Worm (Caenorhabditis elegans): ENCODE data around the gene nhx-9.

The nhx-9 gene

ce11 chrIV:11961485-11962255 is 31.0 kb downstream of the nhx-9 start, which contains the start of gene ZK829.7:
ZK829.7 (minus strand) TSS chrIV:11961535.
- TF ChIP-seq sdc-2 (tag; optimal IDR thresholded peaks at IDR 0.05) (no peak), ceh-9 (tag; optimal IDR thresholded peaks at IDR 0.05) (no peak), ref-2 (tag; optimal IDR thresholded peaks at IDR 0.05) (no peak), unc-55 (GFP tag; optimal IDR thresholded peaks at IDR 0.05) (peak; percentile 7), ceh-30 (tag; optimal IDR thresholded peaks at IDR 0.05) (peak; percentile 34), fkh-10 (GFP tag; optimal IDR thresholded peaks at IDR 0.05) (no peak), fkh-6 (tag; optimal IDR thresholded peaks at IDR 0.05) (no peak), lin-11 (tag; optimal IDR thresholded peaks at IDR 0.05) (no peak), ceh-31 (tag; optimal IDR thresholded peaks at IDR 0.05) (no peak), unc-42 (tag; optimal IDR thresholded peaks at IDR 0.05) (peak; percentile 20), ceh-48 (tag; optimal IDR thresholded peaks at IDR 0.05) (no peak), ceh-14 (tag; optimal IDR thresholded peaks at IDR 0.05) (no peak), mec-3 (tag; optimal IDR thresholded peaks at IDR 0.05; ENCODE audit: borderline replicate concordance) (no peak), hlh-6 (tag; optimal IDR thresholded peaks at IDR 0.05) (no peak), unc-86 (tag; optimal IDR thresholded peaks at IDR 0.05) (no peak), ceh-45 (GFP tag; IDR thresholded peaks at IDR 0.05) (no peak), che-1 (tag; optimal IDR thresholded peaks at IDR 0.05) (no peak), ttx-3 (tag; optimal IDR thresholded peaks at IDR 0.05) (no peak), madf-2 (tag; optimal IDR thresholded peaks at IDR 0.05) (no peak), pax-1 (tag; optimal IDR thresholded peaks at IDR 0.05) (peak; percentile 41), tbx-7 (tag; optimal IDR thresholded peaks at IDR 0.05) (no peak), elt-2 (tag; optimal IDR thresholded peaks at IDR 0.05) (no peak), ceh-2 (tag; optimal IDR thresholded peaks at IDR 0.05) (no peak), nfya-1 (tag; optimal IDR thresholded peaks at IDR 0.05) (peak; percentile 24), C08G9.2 (tag; optimal IDR thresholded peaks at IDR 0.05) (no peak), hlh-13 (GFP tag; optimal IDR thresholded peaks at IDR 0.05) (no peak), pat-9 (tag; optimal IDR thresholded peaks at IDR 0.05) (no peak), fax-1 (tag; optimal IDR thresholded peaks at IDR 0.05) (no peak), zip-5 (tag; optimal IDR thresholded peaks at IDR 0.05) (no peak), hlh-8 (tag; optimal IDR thresholded peaks at IDR 0.05) (no peak), nhr-11 (tag; optimal IDR thresholded peaks at IDR 0.05) (no peak), ztf-16 (tag; optimal IDR thresholded peaks at IDR 0.05) (no peak), F13H6.1 (tag; optimal IDR thresholded peaks at IDR 0.05) (no peak), hlh-30 (tag; optimal IDR thresholded peaks at IDR 0.05; ENCODE audit: insufficient read depth) (peak; percentile 16), T23F11.4 (GFP tag; optimal IDR thresholded peaks at IDR 0.05) (no peak), lim-6 (tag; optimal IDR thresholded peaks at IDR 0.05) (no peak)

ce11 chrIV:11965327-11965726 is 34.7 kb downstream of the nhx-9 start, which contains the start of gene srj-1:
srj-1 (minus strand) TSS chrIV:11965427.
- TF ChIP-seq Y22D7AL.16 (tag; optimal IDR thresholded peaks at IDR 0.05) (no peak), ama-1 (optimal IDR thresholded peaks at IDR 0.05) (no peak), ahr-1 (tag; optimal IDR thresholded peaks at IDR 0.05) (no peak), unc-55 (GFP tag; optimal IDR thresholded peaks at IDR 0.05) (no peak), ceh-45 (GFP tag; IDR thresholded peaks at IDR 0.05) (no peak), elt-4 (tag; optimal IDR thresholded peaks at IDR 0.05) (no peak), nfya-1 (tag; optimal IDR thresholded peaks at IDR 0.05) (no peak), hlh-13 (GFP tag; optimal IDR thresholded peaks at IDR 0.05) (no peak), pha-4 (tag; optimal IDR thresholded peaks at IDR 0.05) (no peak), ceh-30 (tag; optimal IDR thresholded peaks at IDR 0.05) (no peak), ref-2 (tag; optimal IDR thresholded peaks at IDR 0.05) (no peak), lim-6 (tag; optimal IDR thresholded peaks at IDR 0.05) (no peak), pat-9 (tag; optimal IDR thresholded peaks at IDR 0.05) (no peak), mec-3 (tag; optimal IDR thresholded peaks at IDR 0.05; ENCODE audit: borderline replicate concordance) (no peak)
